Fruit fly (Drosophila melanogaster): ENCODE results near the gene CG1113.

- TF ChIP-seq CG8159 (tag; optimal IDR thresholded peaks at IDR 0.05) (no peak), CG14655 (GFP tag; optimal IDR thresholded peaks at IDR 0.05) (no peak), D1 (tag; optimal IDR thresholded peaks at IDR 0.05) (no peak), Pif1B (GFP tag; optimal IDR thresholded peaks at IDR 0.05) (no peak), CG13204 (GFP tag; optimal IDR thresholded peaks at IDR 0.05) (no peak)
Measured at dm6 chr3R:5223839-5224238, 29.1 kb upstream of the CG1113 start, which contains the start of gene CG14664.

All from whole organism, pupa.